Worm (Caenorhabditis elegans): ENCODE results near the gene C18B10.6.

Gene C18B10.6

ce11 chrV:7437985-7438384 lies 42.9 kb downstream of the C18B10.6 start, which contains the start of gene F25E5.16:
Gene F25E5.16 (plus strand): TSS chrV:7438285.
- TF ChIP-seq mdl-1 (tag; optimal IDR thresholded peaks at IDR 0.05): no peak
- no peak for TF ChIP-seq hlh-11 (tag; optimal IDR thresholded peaks at IDR 0.05)
- no peak for TF ChIP-seq arid-1 (GFP tag; conservative IDR thresholded peaks at IDR 0.05)
- TF ChIP-seq R02D3.7 (tag; optimal IDR thresholded peaks at IDR 0.05): no peak
- no peak for TF ChIP-seq D1046.2 (GFP tag; IDR thresholded peaks at IDR 0.05)
- no peak for TF ChIP-seq nhr-102 (tag; optimal IDR thresholded peaks at IDR 0.05)
- TF ChIP-seq lin-15B (tag; optimal IDR thresholded peaks at IDR 0.05): no peak
- TF ChIP-seq Y48G9A.11 (GFP tag; IDR thresholded peaks at IDR 0.05): no peak
- TF ChIP-seq ztf-7 (tag; optimal IDR thresholded peaks at IDR 0.05): no peak
- no peak for TF ChIP-seq duxl-1 (tag; optimal IDR thresholded peaks at IDR 0.05; ENCODE audit: poor library complexity)
- no peak for TF ChIP-seq pha-4 (GFP tag; IDR thresholded peaks at IDR 0.05)
- no peak for TF ChIP-seq pha-4 (tag; optimal IDR thresholded peaks at IDR 0.05)

DNA sequence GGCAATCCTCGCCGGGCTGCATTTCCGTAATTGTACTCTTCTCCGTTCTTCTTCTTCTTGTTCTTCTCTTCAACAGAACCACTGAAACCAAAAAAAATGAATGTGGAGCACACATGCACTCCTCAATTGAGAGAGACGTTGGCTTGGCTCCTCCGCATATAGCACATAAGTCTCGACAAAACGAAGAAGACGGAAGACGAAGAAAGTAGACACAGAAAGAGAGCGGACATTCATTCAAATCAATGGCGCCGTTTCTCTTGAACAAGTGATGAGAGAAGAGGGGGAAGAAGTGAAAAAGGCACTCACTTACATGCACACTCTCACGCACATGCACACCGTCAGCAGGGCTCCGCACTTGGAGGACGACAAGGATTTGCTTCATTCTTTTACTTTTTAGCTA lies 43.3 kb downstream of the C18B10.6 start, which contains the start of gene F25E5.9:
F25E5.9 (minus strand) TSS at position 382 of the 400 bp plus-strand sequence.
- TF ChIP-seq daf-8 (GFP tag; IDR thresholded peaks at IDR 0.05) (no peak), nhr-42 (GFP tag; IDR thresholded peaks at IDR 0.05) (no peak), nhr-6 (tag; optimal IDR thresholded peaks at IDR 0.05) (peak; percentile 2), tra-1 (GFP tag; IDR thresholded peaks at IDR 0.05) (0 out of 2 replicates have a peak, but pooled peaks have one; percentile 11), hmg-1.1 (GFP tag; IDR thresholded peaks at IDR 0.05) (peak; percentile 67), nhr-11 (tag; optimal IDR thresholded peaks at IDR 0.05) (no peak), ctbp-1 (GFP tag; IDR thresholded peaks at IDR 0.05) (peak; percentile 61), R02D3.7 (tag; optimal IDR thresholded peaks at IDR 0.05) (no peak), spr-1 (tag; optimal IDR thresholded peaks at IDR 0.05) (no peak), snpc-1.2 (GFP tag; IDR thresholded peaks at IDR 0.05) (no peak), hlh-30 (tag; optimal IDR thresholded peaks at IDR 0.05; ENCODE audit: insufficient read depth) (peak; percentile 20), fkh-10 (GFP tag; optimal IDR thresholded peaks at IDR 0.05) (peak; percentile 29), tag-97 (GFP tag; IDR thresholded peaks at IDR 0.05) (no peak), mdl-1 (tag; optimal IDR thresholded peaks at IDR 0.05) (peak in 1 of 2 experiments; percentile 22), egl-43 (GFP tag; IDR thresholded peaks at IDR 0.05) (peak; percentile 72; the same call in 1 of the 2 replicates), aly-2 (tag; optimal IDR thresholded peaks at IDR 0.05) (no peak), saeg-2 (GFP tag; IDR thresholded peaks at IDR 0.05) (0 out of 2 replicates have a peak, but pooled peaks have one; percentile 34), rbr-2 (tag; optimal IDR thresholded peaks at IDR 0.05) (peak; percentile 28), lsy-2 (tag; optimal IDR thresholded peaks at IDR 0.05) (peak in 1 of 2 experiments; percentile 16), hlh-11 (tag; optimal IDR thresholded peaks at IDR 0.05) (peak; percentile 7), hif-1 (tag; optimal IDR thresholded peaks at IDR 0.05) (peak in 1 of 2 experiments; percentile 3), cey-2 (tag; optimal IDR thresholded peaks at IDR 0.05; ENCODE audit: borderline replicate concordance, insufficient read depth) (no peak), mxl-3 (GFP tag; optimal IDR thresholded peaks at IDR 0.05) (peak; percentile 16), D1046.2 (GFP tag; IDR thresholded peaks at IDR 0.05) (0 out of 2 replicates have a peak, but pooled peaks have one; percentile 40), vab-7 (GFP tag; IDR thresholded peaks at IDR 0.05) (0 out of 2 replicates have a peak, but pooled peaks have one; percentile 6), nhr-77 (tag; optimal IDR thresholded peaks at IDR 0.05) (no peak), set-16 (GFP tag; IDR thresholded peaks at IDR 0.05) (0 out of 2 replicates have a peak, but pooled peaks have one; percentile 12), Y5F2A.4 (GFP tag; optimal IDR thresholded peaks at IDR 0.05) (no peak), unc-62 (GFP tag; optimal IDR thresholded peaks at IDR 0.05 in 1 of 2) (peak in 1 of 2 experiments; percentile 33), unc-62 (tag; optimal IDR thresholded peaks at IDR 0.05) (no peak), F44E2.7 (GFP tag; IDR thresholded peaks at IDR 0.05) (no peak), duxl-1 (tag; optimal IDR thresholded peaks at IDR 0.05; ENCODE audit: poor library complexity) (peak; percentile 48), mes-2 (tag; optimal IDR thresholded peaks at IDR 0.05; ENCODE audit: poor library complexity, severe bottlenecking) (peak; percentile 23)

Data from whole organism, L4 larva.